Worm (Caenorhabditis elegans) whole organism, L1 larva: ENCODE data around the gene prp-9.

ENCODE experiments used
- ama-1 ChIP-seq: fragments of 150-350 bp; optimal IDR thresholded peaks from 2 replicates; lab custom pipeline; 2014
- egl-27 ChIP-seq, 2 experiments: fragments of 150-350 bp in 1 of 2; sonication (generic microtip); optimal IDR thresholded peaks; 3 replicates each; lab custom pipeline; 2017 to 2018; ENCODE audit warnings: missing biosample characterization in 2 of 2, missing genetic modification characterization in 2 of 2, missing genetic modification reagents in 2 of 2
- elt-3 ChIP-seq, 6 experiments: fragments of 150-350 bp in 1 of 6; sonication (generic microtip); optimal IDR thresholded peaks; 2 replicates each; lab custom pipeline; 2017 to 2018; ENCODE audit warnings: missing biosample characterization in 6 of 6, missing genetic modification characterization in 6 of 6, inconsistent platforms in 1 of 6
- hpl-2 ChIP-seq: fragments of 150-350 bp; optimal IDR thresholded peaks from 2 replicates; lab custom pipeline; 2014; ENCODE audit warnings: missing biosample characterization, missing genetic modification reagents, missing genetic modification characterization
- isw-1 ChIP-seq: fragments of 200-800 bp; sonication (Bioruptor generic); IDR thresholded peaks from 2 replicates; pipeline ENCODE4 v1.3.6; 2022; ENCODE audit warnings: missing genetic modification characterization, missing compliant biosample characterization
- jun-1 ChIP-seq: fragments of 150-350 bp; optimal IDR thresholded peaks from 2 replicates; lab custom pipeline; 2014; ENCODE audit warnings: missing biosample characterization, missing genetic modification reagents, missing genetic modification characterization
- lin-15B ChIP-seq: fragments of 150-350 bp; sonication (generic microtip); optimal IDR thresholded peaks from 3 replicates; lab custom pipeline; 2014; ENCODE audit warnings: missing biosample characterization, missing genetic modification characterization
- lsy-2 ChIP-seq, 2 experiments: fragments of 150-350 bp; optimal IDR thresholded peaks; 2 replicates each; lab custom pipeline; 2014; ENCODE audit warnings: missing biosample characterization in 2 of 2, missing genetic modification characterization in 2 of 2
- nhr-77 ChIP-seq: fragments of 150-350 bp; optimal IDR thresholded peaks from 2 replicates; lab custom pipeline; 2014; ENCODE audit warnings: missing biosample characterization, missing genetic modification characterization
- pqm-1 ChIP-seq: sonication (generic microtip); optimal IDR thresholded peaks from 3 replicates; lab custom pipeline; 2017; ENCODE audit warnings: missing biosample characterization, missing genetic modification characterization
- snpc-4 ChIP-seq: fragments of 150-350 bp; optimal IDR thresholded peaks from 2 replicates; lab custom pipeline; 2014; ENCODE audit warnings: missing biosample characterization, missing genetic modification characterization
- sptf-1 ChIP-seq: fragments of 150-350 bp; optimal IDR thresholded peaks from 2 replicates; lab custom pipeline; 2014; ENCODE audit warnings: missing biosample characterization, missing genetic modification characterization
- ztf-4 ChIP-seq: fragments of 150-350 bp; optimal IDR thresholded peaks from 2 replicates; lab custom pipeline; 2014; ENCODE audit warnings: missing biosample characterization, missing genetic modification characterization

DNA sequence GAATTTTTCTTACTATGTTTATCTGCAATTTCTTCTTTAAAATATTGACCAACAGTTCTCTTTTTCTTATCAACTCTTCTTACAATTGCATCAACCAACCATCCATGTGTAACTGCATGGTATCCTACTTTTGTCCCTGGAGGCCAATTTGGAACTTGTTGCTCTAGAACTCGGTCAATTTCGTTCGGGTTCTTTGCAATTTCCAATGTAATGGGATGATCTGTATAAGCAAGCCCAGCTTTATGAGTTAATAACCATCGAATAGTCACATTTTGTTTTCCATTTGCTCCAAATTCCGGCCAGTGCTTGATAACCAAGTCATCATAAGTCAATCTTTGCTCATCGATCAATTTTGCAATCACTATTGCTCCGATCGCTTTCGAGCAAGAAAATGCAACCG lies 45.9 kb downstream of the prp-9 start:
- TF ChIP-seq pqm-1 (tag; lab: Kevin White, UChicago) (no peak), snpc-4 (tag; lab: Kevin White, UChicago) (no peak), hpl-2 (GFP tag; lab: Kevin White, UChicago) (no peak), egl-27 (tag; optimal IDR thresholded peaks at IDR 0.05; lab: Kevin White, UChicago) (no peak), jun-1 (tag; lab: Kevin White, UChicago) (no peak), lin-15B (no peak), ama-1 (lab: Kevin White, UChicago) (peak; percentile 30), isw-1 (GFP tag; lab: Robert Waterston, UW) (no peak), ztf-4 (tag; lab: Kevin White, UChicago) (no peak), nhr-77 (no peak), elt-3 (tag; optimal IDR thresholded peaks at IDR 0.05; lab: Kevin White, UChicago) (peak in 1 of 6 experiments; percentile 2), lsy-2 (tag; optimal IDR thresholded peaks at IDR 0.05; lab: Kevin White, UChicago) (no peak), sptf-1 (tag; lab: Kevin White, UChicago) (no peak)
